Worm (Caenorhabditis elegans) whole organism, late embryonic: ENCODE data around the gene W02A2.8.

ENCODE experiments used
- C08G9.2 ChIP-seq: sonication (generic microtip); optimal IDR thresholded peaks from 2 replicates; lab custom pipeline; 2016; ENCODE audit warnings: mild to moderate bottlenecking, missing genetic modification characterization, moderate library complexity, missing compliant biosample characterization
- F13H6.1 ChIP-seq: sonication (generic microtip); optimal IDR thresholded peaks from 2 replicates; lab custom pipeline; 2016; ENCODE audit warnings: missing genetic modification characterization, missing compliant biosample characterization
- K09A11.1 ChIP-seq: sonication (generic microtip); optimal IDR thresholded peaks from 2 replicates; lab custom pipeline; 2017; ENCODE audit warnings: antibody characterized with exemption, mild to moderate bottlenecking, missing genetic modification characterization, missing compliant biosample characterization; ENCODE audit not compliant: insufficient read depth
- T23F11.4 ChIP-seq: fragments of 200-800 bp; sonication (Bioruptor generic); optimal IDR thresholded peaks from 2 replicates; lab custom pipeline; 2018; ENCODE audit warnings: mild to moderate bottlenecking, missing genetic modification characterization, missing compliant biosample characterization
- ceh-19 ChIP-seq: fragments of 200-800 bp; sonication (Bioruptor generic); optimal IDR thresholded peaks from 2 replicates; lab custom pipeline; 2018; ENCODE audit warnings: mild to moderate bottlenecking, missing genetic modification characterization, missing compliant biosample characterization
- ceh-2 ChIP-seq: sonication (generic microtip); optimal IDR thresholded peaks from 2 replicates; lab custom pipeline; 2016; ENCODE audit warnings: missing genotype, missing genetic modification characterization, missing compliant biosample characterization
- ceh-22 ChIP-seq: sonication (generic microtip); optimal IDR thresholded peaks from 2 replicates; lab custom pipeline; 2017; ENCODE audit warnings: missing biosample characterization, missing genetic modification characterization
- ceh-31 ChIP-seq: sonication (generic microtip); optimal IDR thresholded peaks from 2 replicates; lab custom pipeline; 2016; ENCODE audit warnings: missing genetic modification characterization, missing compliant biosample characterization
- ceh-45 ChIP-seq: fragments of 200-800 bp; sonication (Bioruptor generic); IDR thresholded peaks from 2 replicates; pipeline ENCODE4 v1.3.6; 2022; ENCODE audit warnings: missing genetic modification reagents, missing genetic modification characterization, missing compliant biosample characterization
- ceh-6 ChIP-seq: fragments of 200-800 bp; sonication (Bioruptor generic); optimal IDR thresholded peaks from 2 replicates; lab custom pipeline; 2018; ENCODE audit warnings: mild to moderate bottlenecking, missing genetic modification characterization, missing compliant biosample characterization
- che-1 ChIP-seq: sonication (generic microtip); optimal IDR thresholded peaks from 2 replicates; lab custom pipeline; 2016; ENCODE audit warnings: mild to moderate bottlenecking, missing genetic modification characterization, missing compliant biosample characterization
- dmd-4 ChIP-seq: sonication (generic microtip); optimal IDR thresholded peaks from 2 replicates; lab custom pipeline; 2016; ENCODE audit warnings: borderline replicate concordance, missing genetic modification characterization, missing compliant biosample characterization
- elt-2 ChIP-seq: sonication (generic microtip); optimal IDR thresholded peaks from 2 replicates; lab custom pipeline; 2016; ENCODE audit warnings: missing genetic modification reagents, missing genetic modification characterization, missing compliant biosample characterization
- eyg-1 ChIP-seq: sonication (generic microtip); optimal IDR thresholded peaks from 2 replicates; lab custom pipeline; 2016; ENCODE audit warnings: missing genotype, missing genetic modification characterization, missing compliant biosample characterization
- gmeb-2 ChIP-seq: sonication (generic microtip); optimal IDR thresholded peaks from 2 replicates; lab custom pipeline; 2016; ENCODE audit warnings: missing genetic modification characterization, inconsistent platforms, missing compliant biosample characterization
- hlh-13 ChIP-seq: fragments of 200-800 bp; sonication (Bioruptor generic); optimal IDR thresholded peaks from 2 replicates; lab custom pipeline; 2018; ENCODE audit warnings: mild to moderate bottlenecking, missing genetic modification characterization, missing compliant biosample characterization
- hlh-15 ChIP-seq: sonication (generic microtip); optimal IDR thresholded peaks from 2 replicates; lab custom pipeline; 2016; ENCODE audit warnings: missing genetic modification characterization, missing compliant biosample characterization
- hlh-30 ChIP-seq: sonication (generic microtip); optimal IDR thresholded peaks from 2 replicates; lab custom pipeline; 2017; ENCODE audit warnings: antibody characterized with exemption, missing genetic modification characterization, missing compliant biosample characterization; ENCODE audit not compliant: insufficient read depth
- hlh-6 ChIP-seq: sonication (generic microtip); optimal IDR thresholded peaks from 2 replicates; lab custom pipeline; 2016; ENCODE audit warnings: missing genotype, missing genetic modification characterization, missing compliant biosample characterization
- madf-2 ChIP-seq: sonication (generic microtip); optimal IDR thresholded peaks from 2 replicates; lab custom pipeline; 2017; ENCODE audit warnings: missing genetic modification characterization, missing compliant biosample characterization
- mec-3 ChIP-seq: sonication (generic microtip); optimal IDR thresholded peaks from 2 replicates; lab custom pipeline; 2016; ENCODE audit warnings: borderline replicate concordance, missing genetic modification characterization, missing compliant biosample characterization
- nfya-1 ChIP-seq: sonication (generic microtip); optimal IDR thresholded peaks from 2 replicates; lab custom pipeline; 2017; ENCODE audit warnings: missing genetic modification characterization, mild to moderate bottlenecking, missing compliant biosample characterization, antibody characterized with exemption, moderate library complexity
- npax-4 ChIP-seq: sonication (generic microtip); optimal IDR thresholded peaks from 2 replicates; lab custom pipeline; 2016; ENCODE audit warnings: missing genetic modification characterization, missing compliant biosample characterization
- pax-1 ChIP-seq: fragments of 150-350 bp; optimal IDR thresholded peaks from 2 replicates; lab custom pipeline; 2014; ENCODE audit warnings: missing biosample characterization, missing genetic modification characterization
- pha-2 ChIP-seq: sonication (generic microtip); optimal IDR thresholded peaks from 2 replicates; lab custom pipeline; 2017; ENCODE audit warnings: mild to moderate bottlenecking, missing genetic modification characterization, missing compliant biosample characterization
- pqm-1 ChIP-seq: sonication (generic microtip); optimal IDR thresholded peaks from 2 replicates; lab custom pipeline; 2016; ENCODE audit warnings: missing genetic modification characterization, missing compliant biosample characterization
- sdc-2 ChIP-seq: sonication (generic microtip); optimal IDR thresholded peaks from 2 replicates; lab custom pipeline; 2016; ENCODE audit warnings: missing genotype, missing genetic modification characterization, missing compliant biosample characterization
- sox-2 ChIP-seq: fragments of 200-800 bp; sonication (Bioruptor generic); IDR thresholded peaks from 2 replicates; pipeline ENCODE4 v1.3.6; 2022; ENCODE audit warnings: missing genetic modification reagents, missing genetic modification characterization, missing compliant biosample characterization
- tbx-2 ChIP-seq: sonication (generic microtip); optimal IDR thresholded peaks from 2 replicates; lab custom pipeline; 2016; ENCODE audit warnings: missing genetic modification characterization, missing compliant biosample characterization
- tbx-7 ChIP-seq: sonication (generic microtip); optimal IDR thresholded peaks from 2 replicates; lab custom pipeline; 2016; ENCODE audit warnings: missing genotype, missing genetic modification characterization, missing compliant biosample characterization
- ttx-3 ChIP-seq: sonication (generic microtip); optimal IDR thresholded peaks from 2 replicates; lab custom pipeline; 2016; ENCODE audit warnings: missing genetic modification reagents, missing genetic modification characterization, missing compliant biosample characterization
- unc-42 ChIP-seq: sonication (generic microtip); optimal IDR thresholded peaks from 2 replicates; lab custom pipeline; 2016; ENCODE audit warnings: missing genotype, missing genetic modification characterization, missing compliant biosample characterization
- zip-5 ChIP-seq: sonication (generic microtip); optimal IDR thresholded peaks from 2 replicates; lab custom pipeline; 2016; ENCODE audit warnings: missing genetic modification characterization, missing compliant biosample characterization
- ztf-16 ChIP-seq: sonication (generic microtip); optimal IDR thresholded peaks from 2 replicates; lab custom pipeline; 2017; ENCODE audit warnings: missing genetic modification characterization, missing compliant biosample characterization

The W02A2.8 gene

DNA sequence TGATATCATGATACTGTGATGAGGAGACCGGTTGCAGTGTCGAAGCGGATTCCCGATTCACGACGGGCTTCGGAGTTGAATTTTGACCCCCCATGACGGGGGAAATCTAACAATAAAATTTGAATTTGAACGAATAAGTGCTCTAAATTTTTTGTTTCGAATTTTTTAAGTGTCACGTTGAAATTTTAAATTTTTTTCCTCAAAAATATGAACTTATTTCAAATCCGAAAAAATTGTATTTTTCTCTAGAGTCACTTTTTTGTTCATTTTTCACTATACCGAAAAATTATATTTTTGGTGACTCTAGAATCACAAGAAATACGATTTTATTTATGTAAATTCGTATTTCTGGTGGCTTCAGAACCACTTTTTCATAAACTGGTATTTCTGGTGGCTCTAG is at the start of gene W02A2.8:
Gene W02A2.8 (minus strand): TSS at position 101 of the 400 bp plus-strand sequence.
- no peak for TF ChIP-seq unc-42 (tag; lab: Kevin White, UChicago)
- no peak for TF ChIP-seq pqm-1 (tag; lab: Kevin White, UChicago)
- TF ChIP-seq madf-2 (tag; lab: Kevin White, UChicago) = no peak
- TF ChIP-seq K09A11.1 = no peak
- TF ChIP-seq tbx-2 (tag; lab: Kevin White, UChicago) = no peak
- no peak for TF ChIP-seq zip-5
- no peak for TF ChIP-seq F13H6.1 (tag; lab: Kevin White, UChicago)
- TF ChIP-seq sdc-2 = no peak
- TF ChIP-seq pha-2 (tag; lab: Kevin White, UChicago) = no peak
- no peak for TF ChIP-seq ttx-3 (tag; lab: Kevin White, UChicago)

DNA sequence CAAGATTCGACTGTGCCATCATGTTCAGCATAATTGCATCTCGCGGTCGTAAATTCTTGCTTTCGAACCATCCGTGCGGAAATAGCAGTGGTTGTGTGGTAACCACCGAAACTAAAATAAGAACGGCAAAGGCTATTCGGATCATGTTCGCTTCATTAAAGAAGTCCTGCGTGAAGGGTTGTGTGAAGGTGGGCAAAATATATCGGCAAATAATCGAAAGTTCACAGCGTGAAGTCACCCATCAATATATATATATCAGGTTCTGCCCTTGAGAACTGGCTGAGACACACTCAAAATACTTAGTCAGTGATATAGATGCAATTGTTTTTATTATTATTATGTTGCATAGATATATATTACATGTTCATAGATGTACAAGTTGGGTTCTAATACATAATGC is 49.6 kb upstream of the W02A2.8 start, which contains the start of gene Y62E10A.19:
Gene Y62E10A.19 (minus strand): TSS at position 289 of the 400 bp plus-strand sequence.
- TF ChIP-seq tbx-7 (tag; lab: Kevin White, UChicago) = no peak
- TF ChIP-seq hlh-30 = no peak
- TF ChIP-seq nfya-1 (tag; lab: Kevin White, UChicago) = no peak
- TF ChIP-seq ceh-45 = no peak
- no peak for TF ChIP-seq eyg-1
- TF ChIP-seq C08G9.2 = no peak

DNA sequence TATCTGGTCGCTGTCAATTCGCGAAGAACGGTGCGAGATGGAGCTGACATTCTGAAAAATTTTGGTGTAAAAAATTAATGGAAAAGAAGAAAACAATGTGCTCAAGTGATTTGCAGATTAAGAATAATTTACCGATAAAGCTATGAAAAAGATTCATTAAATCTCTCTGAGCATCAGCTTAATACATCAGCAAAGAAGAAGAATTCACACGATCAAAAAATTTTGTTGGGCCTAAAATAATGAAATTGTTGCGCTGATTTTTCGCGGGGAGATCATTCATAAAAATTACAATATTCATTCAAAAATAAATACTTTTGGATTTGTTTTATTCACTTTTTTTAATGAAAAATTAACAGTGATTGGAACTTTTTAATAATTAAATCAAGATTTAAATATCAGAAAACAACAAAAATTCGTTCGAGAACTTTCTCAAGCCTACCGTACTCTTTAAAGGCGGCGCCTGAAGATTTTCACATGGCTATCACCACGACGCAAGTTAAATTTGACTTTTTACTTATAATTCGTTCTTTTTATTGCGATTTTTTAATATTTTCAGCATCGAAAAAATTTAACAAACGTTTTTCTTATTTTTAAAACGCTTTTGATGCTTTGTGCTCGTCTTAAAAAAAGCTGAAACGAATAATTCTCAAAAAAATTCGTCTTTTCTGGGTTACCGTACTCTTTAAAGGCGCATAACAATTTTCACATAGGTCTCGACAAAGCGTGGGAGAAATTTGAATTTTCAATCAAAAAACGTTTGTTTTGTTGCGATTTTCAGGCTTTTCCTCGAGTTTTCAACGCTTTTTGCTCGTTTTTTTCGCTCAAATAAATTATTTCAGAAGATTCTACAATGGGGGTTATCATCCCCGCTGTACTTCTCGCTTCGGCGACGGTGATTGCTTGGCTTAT is 42.3 kb upstream of the W02A2.8 start, which contains the start of the genes memi-2 and cyp-31A5:
Gene memi-2 (minus strand): TSS at position 51 of the 909 bp plus-strand sequence.
Gene cyp-31A5 (plus strand): TSS at position 834 of the 909 bp plus-strand sequence.
- TF ChIP-seq gmeb-2 (tag; lab: Kevin White, UChicago) = no peak
- no peak for TF ChIP-seq zip-5
- TF ChIP-seq ztf-16 (tag; lab: Kevin White, UChicago) = no peak
- TF ChIP-seq ceh-2 (tag; lab: Kevin White, UChicago) = no peak
- TF ChIP-seq pqm-1 (tag; lab: Kevin White, UChicago) = no peak
- no peak for TF ChIP-seq elt-2 (tag; lab: Kevin White, UChicago)
- TF ChIP-seq hlh-13 (GFP tag; lab: Kevin White, UChicago) = no peak
- no peak for TF ChIP-seq che-1
- TF ChIP-seq ceh-45 = no peak
- no peak for TF ChIP-seq hlh-15 (tag; lab: Kevin White, UChicago)
- TF ChIP-seq nfya-1 (tag; lab: Kevin White, UChicago) = no peak
- no peak for TF ChIP-seq C08G9.2

DNA sequence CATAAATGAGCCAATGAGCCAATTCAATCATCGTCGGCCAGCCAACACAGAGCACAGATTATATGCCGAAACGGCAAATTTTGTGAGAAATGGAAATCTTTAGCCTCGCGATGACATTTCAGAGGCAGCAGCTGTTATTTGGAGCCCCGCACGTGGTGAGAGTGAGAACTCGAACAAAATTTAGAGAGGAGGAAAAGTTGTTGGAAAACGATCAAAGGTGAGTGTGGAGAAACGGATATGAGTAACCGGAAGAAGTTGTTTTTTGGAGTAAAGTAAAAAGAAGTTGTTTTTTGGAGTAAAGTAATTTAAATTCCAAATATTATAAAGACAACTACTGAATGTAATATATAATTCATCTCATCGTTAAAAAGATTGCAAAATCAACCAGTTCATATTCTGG is 40.3 kb upstream of the W02A2.8 start, which contains the start of gene Y62E10A.13:
Gene Y62E10A.13 (minus strand): TSS at position 326 of the 400 bp plus-strand sequence.
- TF ChIP-seq hlh-6 (tag; lab: Kevin White, UChicago) (no peak), ceh-31 (tag; lab: Kevin White, UChicago) (no peak), ceh-6 (no peak), tbx-7 (tag; lab: Kevin White, UChicago) (no peak), tbx-2 (tag; lab: Kevin White, UChicago) (no peak), ceh-22 (tag; lab: Kevin White, UChicago) (no peak), T23F11.4 (GFP tag; lab: Kevin White, UChicago) (no peak), pha-2 (tag; lab: Kevin White, UChicago) (no peak), dmd-4 (tag; lab: Kevin White, UChicago) (no peak), mec-3 (tag; lab: Kevin White, UChicago) (no peak), sox-2 (GFP tag; lab: Robert Waterston, UW) (no peak), K09A11.1 (no peak)

DNA sequence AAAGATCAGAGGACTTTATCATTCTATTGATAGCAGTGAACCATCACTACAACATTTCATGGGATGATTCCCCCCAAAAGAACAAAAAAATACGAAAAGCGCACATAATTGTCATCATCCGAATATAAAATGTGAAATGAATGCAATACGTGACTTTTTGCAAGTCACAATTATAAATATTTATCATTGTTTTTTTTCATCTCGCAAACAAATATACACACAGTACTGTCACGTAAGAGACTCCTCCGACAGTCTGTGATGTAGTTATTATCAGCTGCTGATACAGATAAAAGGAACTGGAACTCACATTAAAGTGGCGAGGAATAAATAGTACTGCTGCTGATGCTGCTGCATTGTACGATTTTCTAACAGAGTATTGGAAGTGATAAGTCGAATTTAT is 38.0 kb upstream of the W02A2.8 start:
- TF ChIP-seq ceh-19 = no peak
- no peak for TF ChIP-seq hlh-13 (GFP tag; lab: Kevin White, UChicago)
- TF ChIP-seq npax-4 (tag; lab: Kevin White, UChicago) = no peak
- TF ChIP-seq pax-1 (tag; lab: Kevin White, UChicago) = no peak
- TF ChIP-seq elt-2 (tag; lab: Kevin White, UChicago) = peak; percentile 78
